Fruit fly (Drosophila melanogaster) whole organism, embryonic: ENCODE data around the gene CG33269.

Source experiments
- Aef1 ChIP-seq: fragments of 200-800 bp; sonication (Bioruptor generic); IDR thresholded peaks from 3 replicates; pipeline ENCODE4 v1.3.6; 2022; ENCODE audit warnings: missing biosample characterization, missing genetic modification characterization
- Atf-2 ChIP-seq: fragments of 200-800 bp; sonication (Bioruptor generic); optimal IDR thresholded peaks from 2 replicates; lab custom pipeline; 2016; ENCODE audit warnings: missing biosample characterization, missing genetic modification characterization
- Blimp-1 ChIP-seq: fragments of 200-800 bp; sonication (Bioruptor generic); optimal IDR thresholded peaks from 3 replicates; lab custom pipeline; 2018; ENCODE audit warnings: missing biosample characterization, missing genetic modification characterization, mild to moderate bottlenecking, moderate library complexity, missing genetic modification reagents
- C15 ChIP-seq: fragments of 200-800 bp; sonication (Bioruptor generic); IDR thresholded peaks from 3 replicates; pipeline ENCODE4 v1.3.6; 2022; ENCODE audit warnings: missing biosample characterization, missing genetic modification characterization
- CG10147 ChIP-seq: fragments of 200-800 bp; sonication (Bioruptor generic); optimal IDR thresholded peaks from 2 replicates; lab custom pipeline; 2019; ENCODE audit warnings: missing biosample characterization, mild to moderate bottlenecking, missing genetic modification characterization, moderate library complexity
- CG11695 ChIP-seq: fragments of 200-800 bp; sonication (Bioruptor generic); IDR thresholded peaks from 3 replicates; pipeline ENCODE4 v1.3.6; 2022; ENCODE audit warnings: missing biosample characterization, missing genetic modification characterization
- CG13123 ChIP-seq: fragments of 200-800 bp; sonication (Bioruptor generic); optimal IDR thresholded peaks from 2 replicates; lab custom pipeline; 2016; ENCODE audit warnings: missing biosample characterization, missing genetic modification characterization
- CG1647 ChIP-seq: fragments of 200-800 bp; sonication (Bioruptor generic); optimal IDR thresholded peaks from 3 replicates; lab custom pipeline; 2016; ENCODE audit warnings: missing biosample characterization, missing genetic modification characterization
- CG31388 ChIP-seq: fragments of 200-800 bp; sonication (Bioruptor generic); optimal IDR thresholded peaks from 2 replicates; lab custom pipeline; 2016; ENCODE audit warnings: missing biosample characterization, missing genetic modification characterization
- CG33213 ChIP-seq: fragments of 200-800 bp; sonication (Bioruptor generic); optimal IDR thresholded peaks from 3 replicates; lab custom pipeline; 2016; ENCODE audit warnings: missing biosample characterization, missing genetic modification characterization
- CG5180 ChIP-seq: fragments of 200-800 bp; sonication (Bioruptor generic); optimal IDR thresholded peaks from 3 replicates; lab custom pipeline; 2017; ENCODE audit warnings: missing biosample characterization, missing genetic modification characterization, mild to moderate bottlenecking, moderate library complexity, missing genetic modification reagents
- CG6175 ChIP-seq: fragments of 200-800 bp; sonication (Bioruptor generic); IDR thresholded peaks from 3 replicates; pipeline ENCODE4 v1.3.6; 2022; ENCODE audit warnings: missing biosample characterization, missing genetic modification characterization
- CG7786 ChIP-seq: fragments of 200-800 bp; sonication (Bioruptor generic); optimal IDR thresholded peaks from 2 replicates; lab custom pipeline; 2016; ENCODE audit warnings: missing biosample characterization, missing genetic modification characterization
- CG7839 ChIP-seq: fragments of 200-800 bp; sonication (Bioruptor generic); optimal IDR thresholded peaks from 3 replicates; lab custom pipeline; 2018; ENCODE audit warnings: missing biosample characterization, mild to moderate bottlenecking, missing genetic modification characterization, moderate library complexity
- CG8089 ChIP-seq: fragments of 200-800 bp; sonication (Bioruptor generic); optimal IDR thresholded peaks from 3 replicates; lab custom pipeline; 2016; ENCODE audit warnings: missing biosample characterization, missing genetic modification characterization
- CG8924 ChIP-seq: fragments of 200-800 bp; optimal IDR thresholded peaks from 3 replicates; lab custom pipeline; 2019; ENCODE audit warnings: missing biosample characterization, mild to moderate bottlenecking, missing genetic modification characterization, moderate library complexity
- Doc3 ChIP-seq: fragments of 200-800 bp; sonication (Bioruptor generic); IDR thresholded peaks from 3 replicates; pipeline ENCODE4 v1.3.6; 2022; ENCODE audit warnings: missing biosample characterization, missing genetic modification characterization; ENCODE audit not compliant: partially characterized antibody
- Ets97D ChIP-seq: fragments of 200-800 bp; sonication (Bioruptor generic); optimal IDR thresholded peaks from 3 replicates; lab custom pipeline; 2016; ENCODE audit warnings: missing biosample characterization, missing genetic modification characterization
- Fer1 ChIP-seq: fragments of 200-800 bp; sonication (Bioruptor generic); optimal IDR thresholded peaks from 2 replicates; lab custom pipeline; 2017; ENCODE audit warnings: missing biosample characterization, mild to moderate bottlenecking, missing genetic modification characterization
- HmgZ ChIP-seq: fragments of 200-800 bp; sonication (Bioruptor generic); optimal IDR thresholded peaks from 2 replicates; lab custom pipeline; 2018; ENCODE audit warnings: missing biosample characterization, mild to moderate bottlenecking, missing genetic modification characterization
- Hr51 ChIP-seq, 2 experiments: fragments of 200-800 bp; sonication (Bioruptor generic); optimal IDR thresholded peaks; 2 replicates in 1 of 2; 3 replicates in 1 of 2; lab custom pipeline; 2016 to 2018; ENCODE audit warnings: missing biosample characterization in 2 of 2, missing genetic modification characterization in 2 of 2, mild to moderate bottlenecking in 1 of 2, moderate library complexity in 1 of 2
- Med ChIP-seq: fragments of 200-800 bp; sonication (Bioruptor generic); peaks from one replicate; lab custom pipeline; 2016; ENCODE audit warnings: missing biosample characterization, missing genetic modification characterization, mild to moderate bottlenecking, inconsistent platforms, moderate library complexity
- Myb ChIP-seq: fragments of 200-800 bp; sonication (Bioruptor generic); optimal IDR thresholded peaks from 2 replicates; lab custom pipeline; 2016; ENCODE audit warnings: missing biosample characterization, missing genetic modification characterization
- Pdp1 ChIP-seq, 2 experiments: fragments of 200-800 bp; sonication (Bioruptor generic); optimal IDR thresholded peaks; 3 replicates each; lab custom pipeline; 2016; ENCODE audit warnings: missing biosample characterization in 2 of 2, missing genetic modification characterization in 2 of 2, mild to moderate bottlenecking in 1 of 2, moderate library complexity in 1 of 2
- ac ChIP-seq: fragments of 200-800 bp; sonication (Bioruptor generic); optimal IDR thresholded peaks from 3 replicates; lab custom pipeline; 2017; ENCODE audit warnings: missing biosample characterization, mild to moderate bottlenecking, missing genetic modification characterization
- ara ChIP-seq: fragments of 200-800 bp; sonication (Bioruptor generic); IDR thresholded peaks from 2 replicates; pipeline ENCODE4 v1.3.6; 2022; ENCODE audit warnings: missing biosample characterization, missing genetic modification characterization
- ash1 ChIP-seq: fragments of 200-800 bp; sonication (Bioruptor generic); optimal IDR thresholded peaks from 2 replicates; lab custom pipeline; 2018; ENCODE audit warnings: missing biosample characterization, mild to moderate bottlenecking, missing genetic modification characterization
- croc ChIP-seq: fragments of 200-800 bp; sonication (Bioruptor generic); conservative IDR thresholded peaks from 3 replicates; pipeline ENCODE4 v1.3.6; 2022; ENCODE audit warnings: missing biosample characterization, missing genetic modification characterization
- dan ChIP-seq: fragments of 200-800 bp; sonication (Bioruptor generic); IDR thresholded peaks from 2 replicates; pipeline ENCODE4 v1.3.6; 2022; ENCODE audit warnings: missing biosample characterization, missing genetic modification characterization
- dmrt99B ChIP-seq: fragments of 200-800 bp; sonication (Bioruptor generic); optimal IDR thresholded peaks from 2 replicates; lab custom pipeline; 2018; ENCODE audit warnings: missing biosample characterization, mild to moderate bottlenecking, missing genetic modification characterization, moderate library complexity
- exex ChIP-seq: fragments of 200-800 bp; sonication (Bioruptor generic); optimal IDR thresholded peaks from 4 replicates; lab custom pipeline; 2018; ENCODE audit warnings: missing biosample characterization, mild to moderate bottlenecking, missing genetic modification characterization, moderate library complexity
- fd64A ChIP-seq: fragments of 200-800 bp; sonication (Bioruptor generic); optimal IDR thresholded peaks from 3 replicates; lab custom pipeline; 2018; ENCODE audit warnings: missing biosample characterization, mild to moderate bottlenecking, missing genetic modification characterization
- fru ChIP-seq: fragments of >200 bp; optimal IDR thresholded peaks from 2 replicates; lab custom pipeline; 2017
- gcm2 ChIP-seq: fragments of 200-800 bp; sonication (Bioruptor generic); optimal IDR thresholded peaks from 2 replicates; lab custom pipeline; 2016; ENCODE audit warnings: missing biosample characterization, missing genetic modification characterization
- ham ChIP-seq: fragments of 200-800 bp; sonication (Bioruptor generic); IDR thresholded peaks from 2 replicates; pipeline ENCODE4 v1.3.6; 2022; ENCODE audit warnings: missing biosample characterization, missing genetic modification characterization
- jigr1 ChIP-seq: fragments of 200-800 bp; sonication (Bioruptor generic); IDR thresholded peaks from 3 replicates; pipeline ENCODE4 v1.3.6; 2022; ENCODE audit warnings: missing biosample characterization, missing genetic modification characterization
- lbe ChIP-seq: fragments of 200-800 bp; sonication (Bioruptor generic); optimal IDR thresholded peaks from 2 replicates; lab custom pipeline; 2016; ENCODE audit warnings: missing biosample characterization, mild to moderate bottlenecking, missing genetic modification characterization
- lmd ChIP-seq: fragments of 200-800 bp; sonication (Bioruptor generic); IDR thresholded peaks from 2 replicates; pipeline ENCODE4 v1.3.6; 2022; ENCODE audit warnings: missing biosample characterization, missing genetic modification characterization
- pfk ChIP-seq: fragments of 200-800 bp; sonication (Bioruptor generic); optimal IDR thresholded peaks from 2 replicates; lab custom pipeline; 2018; ENCODE audit warnings: missing biosample characterization, mild to moderate bottlenecking, missing genetic modification characterization, moderate library complexity
- prd ChIP-seq, 3 experiments: fragments of >200 bp in 2 of 3; fragments of 200-800 bp in 1 of 3; sonication (Bioruptor generic) in 1 of 3; optimal IDR thresholded peaks in 2 of 3; IDR thresholded peaks in 1 of 3; 2 replicates in 2 of 3; 3 replicates in 1 of 3; pipeline versions ENCODE4 v1.3.6 to Lab custom; 2017 to 2022; ENCODE audit warnings: missing biosample characterization in 1 of 3, missing genetic modification characterization in 1 of 3
- sd ChIP-seq: fragments of 200-800 bp; sonication (Bioruptor generic); optimal IDR thresholded peaks from 3 replicates; lab custom pipeline; 2018; ENCODE audit warnings: missing biosample characterization, mild to moderate bottlenecking, missing genetic modification characterization, moderate library complexity
- sens ChIP-seq: fragments of 200-800 bp; sonication (Bioruptor generic); peaks from one replicate; lab custom pipeline; 2016; ENCODE audit warnings: missing biosample characterization, missing genetic modification characterization
- sens-2 ChIP-seq: fragments of 200-800 bp; sonication (Bioruptor generic); IDR thresholded peaks from 2 replicates; pipeline ENCODE4 v1.3.6; 2022; ENCODE audit warnings: missing biosample characterization, missing genetic modification characterization
- seq ChIP-seq: fragments of 200-800 bp; sonication (Bioruptor generic); IDR thresholded peaks from 2 replicates; pipeline ENCODE4 v1.3.6; 2022; ENCODE audit warnings: missing biosample characterization, missing genetic modification characterization
- slbo ChIP-seq: fragments of 200-800 bp; sonication (Bioruptor generic); IDR thresholded peaks from 2 replicates; pipeline ENCODE4 v1.3.6; 2022; ENCODE audit warnings: missing biosample characterization, missing genetic modification characterization
- slp2 ChIP-seq: fragments of 200-800 bp; sonication (Bioruptor generic); optimal IDR thresholded peaks from 2 replicates; lab custom pipeline; 2016; ENCODE audit warnings: missing biosample characterization, missing genetic modification characterization
- stwl ChIP-seq: fragments of 200-800 bp; sonication (Bioruptor generic); optimal IDR thresholded peaks from 3 replicates; lab custom pipeline; 2018; ENCODE audit warnings: missing biosample characterization, mild to moderate bottlenecking, missing genetic modification characterization, moderate library complexity
- sug ChIP-seq: fragments of 200-800 bp; optimal IDR thresholded peaks from 2 replicates; lab custom pipeline; 2019; ENCODE audit warnings: missing biosample characterization, mild to moderate bottlenecking, missing genetic modification characterization, moderate library complexity
- tll ChIP-seq, 2 experiments: fragments of 200-800 bp in 1 of 2; fragments of >200 bp in 1 of 2; sonication (Bioruptor generic) in 1 of 2; optimal IDR thresholded peaks; 2 replicates each; lab custom pipeline; 2017 to 2019; ENCODE audit warnings: missing biosample characterization in 2 of 2, missing genetic modification characterization in 2 of 2, mild to moderate bottlenecking in 1 of 2, moderate library complexity in 1 of 2
- tup ChIP-seq: fragments of 200-800 bp; sonication (Bioruptor generic); optimal IDR thresholded peaks from 2 replicates; lab custom pipeline; 2016; ENCODE audit warnings: missing biosample characterization, mild to moderate bottlenecking, missing genetic modification characterization, moderate library complexity

Gene CG33269

DNA sequence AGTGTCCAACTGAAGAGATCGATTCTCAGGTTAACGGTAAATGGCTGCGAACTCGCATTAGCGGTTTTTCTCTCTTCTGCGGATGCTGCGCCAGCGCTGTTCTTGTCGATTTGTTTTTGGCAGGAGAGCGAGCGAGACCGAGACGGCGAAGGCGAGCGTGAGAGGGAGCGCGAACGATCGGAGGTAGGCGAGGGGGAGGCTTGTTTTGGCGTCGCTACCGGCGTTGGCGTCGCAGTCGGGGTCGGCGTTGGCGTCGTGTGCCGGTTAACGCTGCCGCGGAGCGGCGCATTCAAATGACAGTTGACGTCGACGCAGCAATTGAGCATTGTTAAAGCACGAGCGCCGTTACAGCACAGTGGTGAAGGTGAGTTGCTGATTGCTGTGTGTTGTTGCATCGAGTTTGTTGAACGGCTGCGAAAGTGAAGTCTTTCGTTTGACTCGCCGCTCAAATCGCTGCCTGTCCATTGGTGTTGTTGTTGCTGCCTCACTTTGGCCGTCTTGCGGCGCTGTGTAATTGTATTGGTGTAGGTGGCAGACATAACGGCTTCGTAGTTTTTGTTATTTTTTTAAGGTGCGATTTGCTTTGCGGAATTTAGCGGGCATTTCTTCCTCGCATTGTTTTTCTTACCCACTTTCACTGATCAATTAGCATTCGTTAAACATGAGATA is 4.9 kb upstream of the CG33269 start (continued):
- 0 out of 3 replicates have a peak, but pooled peaks have one; percentile 34 for TF ChIP-seq CG6175
- TF ChIP-seq lbe (GFP tag; lab: Kevin White, UChicago), result no peak
- TF ChIP-seq Doc3, result 0 out of 3 replicates have a peak, but pooled peaks have one; percentile 45
- no peak for TF ChIP-seq CG13123 (GFP tag; lab: Kevin White, UChicago)
- TF ChIP-seq CG8924 (tag; lab: Kevin White, UChicago), result no peak
- no peak for TF ChIP-seq slbo (GFP tag; lab: Robert Waterston, UW)
- TF ChIP-seq CG1647 (GFP tag; lab: Kevin White, UChicago), result no peak
- TF ChIP-seq ara (GFP tag; lab: Robert Waterston, UW), result no peak
- TF ChIP-seq jigr1 (GFP tag; lab: Robert Waterston, UW), result no peak
- no peak for TF ChIP-seq CG11695
- peak in 1 of 2 experiments; percentile 69 for TF ChIP-seq Pdp1 (GFP tag; optimal IDR thresholded peaks at IDR 0.05; lab: Kevin White, UChicago)
- TF ChIP-seq tup (GFP tag; lab: Kevin White, UChicago), result no peak
- TF ChIP-seq Hr51 (GFP tag; optimal IDR thresholded peaks at IDR 0.05; lab: Kevin White, UChicago), result no peak
- no peak for TF ChIP-seq Atf-2 (GFP tag; lab: Kevin White, UChicago)
- no peak for TF ChIP-seq dan
- TF ChIP-seq prd (optimal IDR thresholded peaks at IDR 0.05; lab: Kevin White, UChicago), result no peak
- TF ChIP-seq prd (GFP tag; IDR thresholded peaks at IDR 0.05; lab: Robert Waterston, UW), result no peak
- no peak for TF ChIP-seq ham
- TF ChIP-seq CG8089 (GFP tag; lab: Kevin White, UChicago), result no peak
- TF ChIP-seq Blimp-1 (GFP tag; lab: Kevin White, UChicago), result peak; percentile 83
- no peak for TF ChIP-seq fd64A (GFP tag; lab: Kevin White, UChicago)
- TF ChIP-seq sug (tag; lab: Kevin White, UChicago), result no peak
- TF ChIP-seq lmd (GFP tag; lab: Robert Waterston, UW), result no peak
- TF ChIP-seq exex (tag; lab: Kevin White, UChicago), result no peak
- TF ChIP-seq slp2 (GFP tag; lab: Kevin White, UChicago), result no peak
- no peak for TF ChIP-seq Myb (GFP tag; lab: Kevin White, UChicago)
- TF ChIP-seq gcm2 (GFP tag; lab: Kevin White, UChicago), result no peak
- TF ChIP-seq CG10147 (GFP tag; lab: Kevin White, UChicago), result no peak
- no peak for TF ChIP-seq croc (GFP tag; lab: Robert Waterston, UW)
- no peak for TF ChIP-seq sens-2 (GFP tag; lab: Robert Waterston, UW)
- no peak for TF ChIP-seq CG33213 (GFP tag; lab: Kevin White, UChicago)
- no peak for TF ChIP-seq CG31388 (GFP tag; lab: Kevin White, UChicago)
- no peak for TF ChIP-seq tll (GFP tag; optimal IDR thresholded peaks at IDR 0.05; lab: Kevin White, UChicago)
- no peak for TF ChIP-seq seq (GFP tag; lab: Robert Waterston, UW)
- peak; percentile 5 for TF ChIP-seq sd (tag; lab: Kevin White, UChicago)
- TF ChIP-seq ac (GFP tag; lab: Kevin White, UChicago), result no peak
- TF ChIP-seq Ets97D (GFP tag; lab: Kevin White, UChicago), result no peak
- peak; percentile 16; the same call in 1 of the 3 replicates for TF ChIP-seq Aef1 (GFP tag; lab: Robert Waterston, UW)
- no peak for TF ChIP-seq Fer1 (GFP tag; lab: Kevin White, UChicago)
- no peak for TF ChIP-seq ash1
- TF ChIP-seq Med (GFP tag; lab: Kevin White, UChicago), result peak; percentile 78
- no peak for TF ChIP-seq CG5180 (GFP tag; lab: Kevin White, UChicago)
- no peak for TF ChIP-seq CG7786
- TF ChIP-seq dmrt99B (tag; lab: Kevin White, UChicago), result no peak
- no peak for TF ChIP-seq fru (lab: Kevin White, UChicago)
- no peak for TF ChIP-seq HmgZ (tag; lab: Kevin White, UChicago)
- TF ChIP-seq CG7839 (tag; lab: Kevin White, UChicago), result no peak
- peak; percentile 25 for TF ChIP-seq stwl (tag; lab: Kevin White, UChicago)
- TF ChIP-seq C15 (GFP tag; lab: Robert Waterston, UW), result no peak
- TF ChIP-seq pfk, result no peak
- no peak for TF ChIP-seq sens (GFP tag; lab: Kevin White, UChicago)
